Worm (Caenorhabditis elegans) whole organism, late embryonic: Measurements from ENCODE around the gene T23G4.2.
"Not testable (repeated sequence)": the region's sequence is repeated elsewhere in the genome, so short reads cannot be mapped to it uniquely, and the experiment has no call there.

ENCODE experiments used
- K09A11.1 ChIP-seq: sonication (generic microtip); optimal IDR thresholded peaks from 2 replicates; lab custom pipeline; 2017; ENCODE audit warnings: antibody characterized with exemption, mild to moderate bottlenecking, missing genetic modification characterization, missing compliant biosample characterization; ENCODE audit not compliant: insufficient read depth
- Y22D7AL.16 ChIP-seq: sonication (generic microtip); optimal IDR thresholded peaks from 2 replicates; lab custom pipeline; 2016; ENCODE audit warnings: missing genetic modification characterization, missing compliant biosample characterization
- ahr-1 ChIP-seq: sonication (generic microtip); optimal IDR thresholded peaks from 2 replicates; lab custom pipeline; 2016; ENCODE audit warnings: missing genetic modification characterization, missing compliant biosample characterization
- ceh-19 ChIP-seq: fragments of 200-800 bp; sonication (Bioruptor generic); optimal IDR thresholded peaks from 2 replicates; lab custom pipeline; 2018; ENCODE audit warnings: mild to moderate bottlenecking, missing genetic modification characterization, missing compliant biosample characterization
- fax-1 ChIP-seq: sonication (generic microtip); optimal IDR thresholded peaks from 2 replicates; lab custom pipeline; 2016; ENCODE audit warnings: missing genotype, missing genetic modification characterization, missing compliant biosample characterization
- lin-11 ChIP-seq: fragments of 200-800 bp; sonication (Bioruptor generic); optimal IDR thresholded peaks from 2 replicates; lab custom pipeline; 2018; ENCODE audit warnings: mild to moderate bottlenecking, missing genetic modification characterization, missing compliant biosample characterization
- npax-4 ChIP-seq: sonication (generic microtip); optimal IDR thresholded peaks from 2 replicates; lab custom pipeline; 2016; ENCODE audit warnings: missing genetic modification characterization, missing compliant biosample characterization
- zip-5 ChIP-seq: sonication (generic microtip); optimal IDR thresholded peaks from 2 replicates; lab custom pipeline; 2016; ENCODE audit warnings: missing genetic modification characterization, missing compliant biosample characterization

- TF ChIP-seq zip-5 (tag; lab: Kevin White, UChicago); lin-11 (tag; lab: Kevin White, UChicago); fax-1; ahr-1; npax-4 (tag; lab: Kevin White, UChicago); K09A11.1; ceh-19 (GFP tag; lab: Kevin White, UChicago); Y22D7AL.16 (tag; lab: Kevin White, UChicago): not testable (repeated sequence)
Measured at ce11 chrIV:13651411-13651810, 37.9 kb downstream of the T23G4.2 start, which contains the start of gene C08F11.12.
